Fruit fly (Drosophila melanogaster): ENCODE data around the gene CG14073.

Gene CG14073

dm6 chr3L:18758894-18759569 lies 61.4 kb downstream of the CG14073 start (continued):
- TF ChIP-seq Hr39 (GFP tag; optimal IDR thresholded peaks at IDR 0.05) (no peak), Blimp-1 (GFP tag; optimal IDR thresholded peaks at IDR 0.05) (peak; percentile 97), CG10669 (GFP tag; optimal IDR thresholded peaks at IDR 0.05) (no peak), CG10631 (GFP tag; optimal IDR thresholded peaks at IDR 0.05) (no peak), CG6163 (GFP tag; IDR thresholded peaks at IDR 0.05) (peak; percentile 60), Smox (GFP tag; optimal IDR thresholded peaks at IDR 0.05) (peak; percentile 35), achi (GFP tag; optimal IDR thresholded peaks at IDR 0.05) (peak; percentile 37), Eip93F (GFP tag; optimal IDR thresholded peaks at IDR 0.05) (peak; percentile 32), Gug (GFP tag; IDR thresholded peaks at IDR 0.05) (no peak), acj6 (GFP tag; optimal IDR thresholded peaks at IDR 0.05) (no peak), dac (GFP tag; optimal IDR thresholded peaks at IDR 0.05) (peak; percentile 47), CG9139 (GFP tag; optimal IDR thresholded peaks at IDR 0.05) (no peak), CG15336 (GFP tag; IDR thresholded peaks at IDR 0.05) (peak; percentile 63), Ets96B (tag; optimal IDR thresholded peaks at IDR 0.05) (peak; percentile 52), vri (GFP tag; optimal IDR thresholded peaks at IDR 0.05) (peak; percentile 97), OdsH (GFP tag; optimal IDR thresholded peaks at IDR 0.05) (no peak), CG8119 (GFP tag; IDR thresholded peaks at IDR 0.05) (peak; percentile 60; the same call in 2 of the 3 replicates), CG32006 (GFP tag; optimal IDR thresholded peaks at IDR 0.05) (peak; percentile 40), CG11762 (GFP tag; optimal IDR thresholded peaks at IDR 0.05; ENCODE audit: insufficient read depth) (no peak), CG11294 (GFP tag; IDR thresholded peaks at IDR 0.05) (no peak), CG4318 (GFP tag; optimal IDR thresholded peaks at IDR 0.05) (no peak), Met (GFP tag; optimal IDR thresholded peaks at IDR 0.05) (peak; percentile 56), Hr4 (GFP tag; optimal IDR thresholded peaks at IDR 0.05) (peak; percentile 5), CG11902 (GFP tag; optimal IDR thresholded peaks at IDR 0.05) (no peak), CG6276 (GFP tag; optimal IDR thresholded peaks at IDR 0.05) (peak; percentile 48), svp (GFP tag) (peak; percentile 83), dsx (GFP tag; optimal IDR thresholded peaks at IDR 0.05; ENCODE audit: poor library complexity, severe bottlenecking) (peak; percentile 88), CG8632 (GFP tag; optimal IDR thresholded peaks at IDR 0.05) (no peak)

- TF ChIP-seq CG8119 (GFP tag; IDR thresholded peaks at IDR 0.05) (peak; percentile 44; the same call in 2 of the 3 replicates), Eip75B (GFP tag; optimal IDR thresholded peaks at IDR 0.05) (peak; percentile 53), CG6163 (GFP tag; IDR thresholded peaks at IDR 0.05) (0 out of 3 replicates have a peak, but pooled peaks have one; percentile 18), CG11294 (GFP tag; IDR thresholded peaks at IDR 0.05) (no peak), fd59A (GFP tag; optimal IDR thresholded peaks at IDR 0.05) (no peak), achi (GFP tag; optimal IDR thresholded peaks at IDR 0.05) (no peak), CG6276 (GFP tag; optimal IDR thresholded peaks at IDR 0.05) (peak; percentile 28), spab (GFP tag; optimal IDR thresholded peaks at IDR 0.05) (no peak), dac (GFP tag; optimal IDR thresholded peaks at IDR 0.05) (peak; percentile 5), CG6854 (GFP tag; optimal IDR thresholded peaks at IDR 0.05) (no peak), fd85E (GFP tag; optimal IDR thresholded peaks at IDR 0.05) (no peak), Eip78C (GFP tag) (peak; percentile 52), CG8632 (GFP tag; optimal IDR thresholded peaks at IDR 0.05) (no peak), Sox14 (GFP tag; optimal IDR thresholded peaks at IDR 0.05) (no peak), lz (GFP tag; optimal IDR thresholded peaks at IDR 0.05) (no peak), fkh (GFP tag; optimal IDR thresholded peaks at IDR 0.05) (peak; percentile 21), vri (GFP tag; optimal IDR thresholded peaks at IDR 0.05) (peak; percentile 62), CG6792 (GFP tag; optimal IDR thresholded peaks at IDR 0.05) (no peak), CG15336 (GFP tag; IDR thresholded peaks at IDR 0.05) (0 out of 2 replicates have a peak, but pooled peaks have one; percentile 47), Blimp-1 (GFP tag; optimal IDR thresholded peaks at IDR 0.05) (peak; percentile 34), Hr4 (GFP tag; optimal IDR thresholded peaks at IDR 0.05) (no peak)
Observed at dm6 chr3L:18757079-18757815, 63.2 kb downstream of the CG14073 start.
